Worm (Caenorhabditis elegans) whole organism, L3 larva: ENCODE measurements around the gene str-85.

Experiments used
- daf-12 ChIP-seq: fragments of 150-350 bp; optimal IDR thresholded peaks from 2 replicates; lab custom pipeline; 2014; ENCODE audit warnings: missing biosample characterization, missing genetic modification reagents, missing genetic modification characterization
- lin-39 ChIP-seq: fragments of 150-350 bp; optimal IDR thresholded peaks from 2 replicates; lab custom pipeline; 2018; ENCODE audit warnings: missing biosample characterization, missing genetic modification reagents, missing genetic modification characterization
- mdl-1 ChIP-seq: fragments of 150-350 bp; optimal IDR thresholded peaks from 2 replicates; lab custom pipeline; 2014; ENCODE audit warnings: missing biosample characterization, missing genetic modification characterization
- nhr-237 ChIP-seq: fragments of 150-350 bp; optimal IDR thresholded peaks from 2 replicates; lab custom pipeline; 2014; ENCODE audit warnings: missing biosample characterization, missing genetic modification characterization
- nhr-76 ChIP-seq: fragments of 150-350 bp; sonication (generic microtip); optimal IDR thresholded peaks from 5 replicates; lab custom pipeline; 2014; ENCODE audit warnings: missing biosample characterization, missing genetic modification characterization
- pha-4 ChIP-seq: fragments of 150-350 bp; optimal IDR thresholded peaks from 2 replicates; lab custom pipeline; 2014; ENCODE audit warnings: missing biosample characterization, missing genetic modification reagents, missing genetic modification characterization
- snpc-4 ChIP-seq: fragments of 150-350 bp; optimal IDR thresholded peaks from 2 replicates; lab custom pipeline; 2014; ENCODE audit warnings: missing biosample characterization, missing genetic modification characterization
- zag-1 ChIP-seq: fragments of 150-350 bp; optimal IDR thresholded peaks from 2 replicates; lab custom pipeline; 2014; ENCODE audit warnings: missing biosample characterization, missing genetic modification characterization
- ztf-11 ChIP-seq: fragments of 150-350 bp; optimal IDR thresholded peaks from 2 replicates; lab custom pipeline; 2014; ENCODE audit warnings: missing biosample characterization, missing genetic modification characterization

DNA sequence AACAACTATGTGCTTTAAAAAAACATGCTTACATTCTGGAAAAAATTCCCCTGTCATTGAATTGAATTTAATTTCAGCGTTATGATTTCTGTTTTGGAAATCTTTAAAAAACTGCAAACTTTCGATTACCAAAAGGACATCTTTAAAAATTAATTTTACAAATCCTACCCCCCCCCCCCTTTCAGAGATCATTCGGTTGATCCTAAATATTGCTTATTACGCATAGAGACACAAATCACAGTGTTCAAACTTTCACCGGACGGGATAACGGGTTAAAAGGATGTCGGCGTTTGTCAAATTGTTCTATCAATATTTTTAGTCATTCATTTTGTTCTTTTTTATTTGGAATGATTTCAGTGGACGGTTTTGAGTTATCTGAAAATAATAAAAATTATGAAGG is 47.6 kb upstream of the str-85 start, which contains the start of gene C25E10.4:
- TF ChIP-seq snpc-4 (tag; lab: Kevin White, UChicago) (no peak), nhr-237 (no peak), nhr-76 (no peak), zag-1 (tag; lab: Kevin White, UChicago) (no peak), daf-12 (tag; lab: Kevin White, UChicago) (no peak), lin-39 (no peak), ztf-11 (no peak), mdl-1 (tag; lab: Kevin White, UChicago) (no peak), pha-4 (tag; lab: Kevin White, UChicago) (no peak)
